Worm (Caenorhabditis elegans) whole organism, L2 larva: ENCODE results near the gene C18E9.5.

Experiments used
- blmp-1 ChIP-seq: sonication (generic microtip); optimal IDR thresholded peaks from 2 replicates; lab custom pipeline; 2017; ENCODE audit warnings: missing genetic modification characterization, mild to moderate bottlenecking, missing compliant biosample characterization, antibody characterized with exemption, moderate library complexity; ENCODE audit not compliant: insufficient read depth
- elt-3 ChIP-seq: sonication (generic microtip); optimal IDR thresholded peaks from 2 replicates; lab custom pipeline; 2017; ENCODE audit warnings: missing biosample characterization, missing genetic modification characterization
- lsy-2 ChIP-seq, 2 experiments: fragments of 150-350 bp in 1 of 2; sonication (generic microtip) in 1 of 2; optimal IDR thresholded peaks; 2 replicates each; lab custom pipeline; 2014 to 2017; ENCODE audit warnings: missing biosample characterization in 2 of 2, missing genetic modification characterization in 2 of 2
- mdl-1 ChIP-seq, 2 experiments: fragments of 150-350 bp in 1 of 2; sonication (generic microtip) in 1 of 2; optimal IDR thresholded peaks; 2 replicates each; lab custom pipeline; 2017; ENCODE audit warnings: missing biosample characterization in 2 of 2, missing genetic modification characterization in 2 of 2
- nhr-10 ChIP-seq: sonication (generic microtip); optimal IDR thresholded peaks from 2 replicates; lab custom pipeline; 2017; ENCODE audit warnings: missing biosample characterization, missing genetic modification characterization
- nhr-25 ChIP-seq: fragments of 150-350 bp; sonication (generic microtip); optimal IDR thresholded peaks from 3 replicates; lab custom pipeline; 2014; ENCODE audit warnings: missing biosample characterization, missing genetic modification characterization
- sem-4 ChIP-seq: fragments of 150-350 bp; optimal IDR thresholded peaks from 2 replicates; lab custom pipeline; 2014; ENCODE audit warnings: missing biosample characterization, missing genetic modification reagents, missing genetic modification characterization
- unc-39 ChIP-seq: fragments of 150-350 bp; optimal IDR thresholded peaks from 2 replicates; lab custom pipeline; 2014; ENCODE audit warnings: missing biosample characterization, missing genetic modification characterization

ce11 chrII:8938907-8939622 is 30.7 kb upstream of the C18E9.5 start:
- no peak for TF ChIP-seq blmp-1
- no peak for TF ChIP-seq unc-39 (tag; lab: Kevin White, UChicago)
- no peak for TF ChIP-seq mdl-1 (tag; optimal IDR thresholded peaks at IDR 0.05; lab: Kevin White, UChicago)
- TF ChIP-seq sem-4 (tag; lab: Kevin White, UChicago), result no peak
- no peak for TF ChIP-seq nhr-10
- TF ChIP-seq nhr-25, result no peak
- no peak for TF ChIP-seq elt-3 (tag; lab: Kevin White, UChicago)
- no peak for TF ChIP-seq lsy-2 (tag; optimal IDR thresholded peaks at IDR 0.05; lab: Kevin White, UChicago)
